Worm (Caenorhabditis elegans) whole organism, L2 larva: ENCODE measurements around the gene F19G12.4.

Experiments
- F13H6.1 ChIP-seq: sonication (generic microtip); optimal IDR thresholded peaks from 2 replicates; lab custom pipeline; 2016; ENCODE audit warnings: missing genetic modification characterization, missing compliant biosample characterization
- R02D3.7 ChIP-seq: fragments of 150-350 bp; optimal IDR thresholded peaks from 2 replicates; lab custom pipeline; 2014; ENCODE audit warnings: missing biosample characterization, missing genetic modification characterization
- aly-2 ChIP-seq: fragments of 150-350 bp; optimal IDR thresholded peaks from 2 replicates; lab custom pipeline; 2014; ENCODE audit warnings: missing biosample characterization, missing genetic modification characterization
- blmp-1 ChIP-seq: sonication (generic microtip); optimal IDR thresholded peaks from 2 replicates; lab custom pipeline; 2017; ENCODE audit warnings: missing genetic modification characterization, mild to moderate bottlenecking, missing compliant biosample characterization, antibody characterized with exemption, moderate library complexity; ENCODE audit not compliant: insufficient read depth
- ceh-16 ChIP-seq: fragments of 150-350 bp; optimal IDR thresholded peaks from 2 replicates; lab custom pipeline; 2014; ENCODE audit warnings: missing biosample characterization, missing genetic modification characterization
- ceh-82 ChIP-seq: fragments of 150-350 bp; optimal IDR thresholded peaks from 2 replicates; lab custom pipeline; 2014; ENCODE audit warnings: missing biosample characterization, missing genetic modification characterization
- crh-2 ChIP-seq: sonication (generic microtip); optimal IDR thresholded peaks from 2 replicates; lab custom pipeline; 2017; ENCODE audit warnings: missing biosample characterization, missing genetic modification characterization
- dmd-4 ChIP-seq: sonication (generic microtip); optimal IDR thresholded peaks from 2 replicates; lab custom pipeline; 2017; ENCODE audit warnings: missing biosample characterization, missing genetic modification characterization
- egl-27 ChIP-seq: sonication (generic microtip); optimal IDR thresholded peaks from 3 replicates; lab custom pipeline; 2017; ENCODE audit warnings: missing biosample characterization, missing genetic modification reagents, missing genetic modification characterization
- elt-1 ChIP-seq: fragments of 150-350 bp; optimal IDR thresholded peaks from 2 replicates; lab custom pipeline; 2014; ENCODE audit warnings: missing biosample characterization, missing genetic modification characterization
- elt-3 ChIP-seq: sonication (generic microtip); optimal IDR thresholded peaks from 2 replicates; lab custom pipeline; 2017; ENCODE audit warnings: missing biosample characterization, missing genetic modification characterization
- fos-1 ChIP-seq: fragments of 150-350 bp; optimal IDR thresholded peaks from 2 replicates; lab custom pipeline; 2014; ENCODE audit warnings: missing biosample characterization, missing genetic modification characterization
- gmeb-1 ChIP-seq: fragments of 150-350 bp; optimal IDR thresholded peaks from 2 replicates; lab custom pipeline; 2014; ENCODE audit warnings: missing biosample characterization, missing genetic modification characterization
- lin-13 ChIP-seq: fragments of 150-350 bp; optimal IDR thresholded peaks from 2 replicates; lab custom pipeline; 2014; ENCODE audit warnings: missing biosample characterization, missing genetic modification reagents, missing genetic modification characterization
- lsy-2 ChIP-seq, 2 experiments: fragments of 150-350 bp in 1 of 2; sonication (generic microtip) in 1 of 2; optimal IDR thresholded peaks; 2 replicates each; lab custom pipeline; 2014 to 2017; ENCODE audit warnings: missing biosample characterization in 2 of 2, missing genetic modification characterization in 2 of 2
- mab-5 ChIP-seq: fragments of 150-350 bp; optimal IDR thresholded peaks from 2 replicates; lab custom pipeline; 2014; ENCODE audit warnings: missing biosample characterization, missing genetic modification characterization
- mdl-1 ChIP-seq, 2 experiments: fragments of 150-350 bp in 1 of 2; sonication (generic microtip) in 1 of 2; optimal IDR thresholded peaks; 2 replicates each; lab custom pipeline; 2017; ENCODE audit warnings: missing biosample characterization in 2 of 2, missing genetic modification characterization in 2 of 2
- nhr-12 ChIP-seq: fragments of 150-350 bp; optimal IDR thresholded peaks from 2 replicates; lab custom pipeline; 2014; ENCODE audit warnings: missing biosample characterization, missing genetic modification characterization
- nhr-129 ChIP-seq: fragments of 150-350 bp; optimal IDR thresholded peaks from 2 replicates; lab custom pipeline; 2014; ENCODE audit warnings: missing biosample characterization, missing genetic modification characterization
- nhr-237 ChIP-seq: fragments of 150-350 bp; optimal IDR thresholded peaks from 2 replicates; lab custom pipeline; 2014; ENCODE audit warnings: missing biosample characterization, missing genetic modification characterization
- nhr-25 ChIP-seq: fragments of 150-350 bp; sonication (generic microtip); optimal IDR thresholded peaks from 3 replicates; lab custom pipeline; 2014; ENCODE audit warnings: missing biosample characterization, missing genetic modification characterization
- nhr-6 ChIP-seq: fragments of 150-350 bp; optimal IDR thresholded peaks from 2 replicates; lab custom pipeline; 2014; ENCODE audit warnings: missing biosample characterization, missing genetic modification characterization
- peb-1 ChIP-seq: fragments of 150-350 bp; optimal IDR thresholded peaks from 2 replicates; lab custom pipeline; 2014; ENCODE audit warnings: missing biosample characterization, missing genetic modification characterization
- sem-4 ChIP-seq: fragments of 150-350 bp; optimal IDR thresholded peaks from 2 replicates; lab custom pipeline; 2014; ENCODE audit warnings: missing biosample characterization, missing genetic modification reagents, missing genetic modification characterization
- skn-1 ChIP-seq: sonication (generic microtip); optimal IDR thresholded peaks from 2 replicates; lab custom pipeline; 2017; ENCODE audit warnings: missing biosample characterization, missing genetic modification characterization
- sma-3 ChIP-seq: sonication (generic microtip); optimal IDR thresholded peaks from 2 replicates; lab custom pipeline; 2016; ENCODE audit warnings: missing genetic modification reagents, missing genetic modification characterization, missing compliant biosample characterization
- sma-9 ChIP-seq, 2 experiments: fragments of 150-350 bp in 1 of 2; sonication (generic microtip) in 1 of 2; optimal IDR thresholded peaks; 2 replicates each; lab custom pipeline; 2014 to 2016; ENCODE audit warnings: missing genetic modification characterization in 2 of 2, mild to moderate bottlenecking in 1 of 2, missing biosample characterization in 1 of 2, missing compliant biosample characterization in 1 of 2, missing genetic modification reagents in 1 of 2, moderate library complexity in 1 of 2
- snpc-4 ChIP-seq: fragments of 150-350 bp; optimal IDR thresholded peaks from 2 replicates; lab custom pipeline; 2014; ENCODE audit warnings: missing biosample characterization, missing genetic modification characterization
- unc-39 ChIP-seq: fragments of 150-350 bp; optimal IDR thresholded peaks from 2 replicates; lab custom pipeline; 2014; ENCODE audit warnings: missing biosample characterization, missing genetic modification characterization
- unc-62 ChIP-seq: fragments of 150-350 bp; optimal IDR thresholded peaks from 2 replicates; lab custom pipeline; 2014; ENCODE audit warnings: missing biosample characterization, missing genetic modification reagents, missing genetic modification characterization
- zag-1 ChIP-seq: fragments of 150-350 bp; optimal IDR thresholded peaks from 2 replicates; lab custom pipeline; 2014; ENCODE audit warnings: missing biosample characterization, missing genetic modification characterization
- ztf-1 ChIP-seq: fragments of 200-800 bp; sonication (Bioruptor generic); conservative IDR thresholded peaks from 2 replicates; pipeline ENCODE4 v1.3.6; 2022; ENCODE audit warnings: missing genetic modification characterization, missing compliant biosample characterization
- ztf-11 ChIP-seq: sonication (generic microtip); optimal IDR thresholded peaks from 2 replicates; lab custom pipeline; 2017; ENCODE audit warnings: missing biosample characterization, missing genetic modification characterization

Gene F19G12.4

ce11 chrX:1416776-1417354 lies at the start of gene F19G12.4, which contains the start of gene F19G12.8:
TSS of gene F19G12.4 (plus strand) at chrX:1417304.
TSS of gene F19G12.8 (plus strand) at chrX:1417320.
- TF ChIP-seq ceh-16 (tag; lab: Kevin White, UChicago) (no peak), F13H6.1 (tag; lab: Kevin White, UChicago) (no peak), lin-13 (no peak), elt-1 (no peak), nhr-129 (tag; lab: Kevin White, UChicago) (no peak), nhr-25 (tag; lab: Kevin White, UChicago) (no peak), nhr-12 (tag; lab: Kevin White, UChicago) (no peak), R02D3.7 (tag; lab: Kevin White, UChicago) (no peak), skn-1 (peak; percentile 27), blmp-1 (tag; lab: Kevin White, UChicago) (no peak), unc-62 (no peak), crh-2 (tag; lab: Kevin White, UChicago) (peak; percentile 2), fos-1 (tag; lab: Kevin White, UChicago) (peak; percentile 37), snpc-4 (tag; lab: Kevin White, UChicago) (no peak), sma-3 (no peak), sma-9 (GFP tag; optimal IDR thresholded peaks at IDR 0.05; lab: Kevin White, UChicago) (no peak), sma-9 (tag; optimal IDR thresholded peaks at IDR 0.05; lab: Kevin White, UChicago) (no peak)

DNA sequence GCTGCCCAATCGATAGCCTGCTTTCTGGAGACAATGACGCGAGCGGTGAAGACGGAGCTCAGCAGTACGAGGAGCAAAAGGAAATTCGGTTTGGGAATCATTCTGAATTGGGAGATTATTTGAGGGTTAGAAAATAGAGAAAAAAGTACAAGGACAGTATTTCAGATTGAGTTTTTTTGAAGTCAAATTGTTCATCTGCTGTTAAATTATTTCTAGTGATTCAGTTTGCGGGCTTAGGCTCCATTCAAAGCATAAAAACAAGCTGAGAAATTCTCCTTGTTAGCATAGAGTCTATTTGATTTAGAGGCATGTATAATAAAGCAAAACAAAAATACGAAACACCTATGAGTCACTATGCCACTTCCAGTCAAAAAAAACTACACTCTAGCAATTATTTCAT lies 49.7 kb upstream of the F19G12.4 start, which contains the start of gene dgn-2:
TSS of gene dgn-2 (minus strand) at position 101 of the 400 bp plus-strand sequence.
- TF ChIP-seq nhr-6 (tag; lab: Kevin White, UChicago) (no peak), elt-1 (no peak), elt-3 (tag; lab: Kevin White, UChicago) (no peak), ztf-1 (GFP tag; lab: Robert Waterston, UW) (no peak), peb-1 (tag; lab: Kevin White, UChicago) (no peak), unc-39 (tag; lab: Kevin White, UChicago) (no peak), crh-2 (tag; lab: Kevin White, UChicago) (no peak), lin-13 (no peak), ztf-11 (tag; lab: Kevin White, UChicago) (no peak), zag-1 (no peak), sma-9 (GFP tag; optimal IDR thresholded peaks at IDR 0.05; lab: Kevin White, UChicago) (no peak), sma-9 (tag; optimal IDR thresholded peaks at IDR 0.05; lab: Kevin White, UChicago) (no peak), mab-5 (no peak), aly-2 (tag; lab: Kevin White, UChicago) (no peak), blmp-1 (tag; lab: Kevin White, UChicago) (no peak), egl-27 (tag; lab: Kevin White, UChicago) (no peak), lsy-2 (tag; optimal IDR thresholded peaks at IDR 0.05; lab: Kevin White, UChicago) (no peak), nhr-237 (tag; lab: Kevin White, UChicago) (no peak), dmd-4 (tag; lab: Kevin White, UChicago) (no peak)

DNA sequence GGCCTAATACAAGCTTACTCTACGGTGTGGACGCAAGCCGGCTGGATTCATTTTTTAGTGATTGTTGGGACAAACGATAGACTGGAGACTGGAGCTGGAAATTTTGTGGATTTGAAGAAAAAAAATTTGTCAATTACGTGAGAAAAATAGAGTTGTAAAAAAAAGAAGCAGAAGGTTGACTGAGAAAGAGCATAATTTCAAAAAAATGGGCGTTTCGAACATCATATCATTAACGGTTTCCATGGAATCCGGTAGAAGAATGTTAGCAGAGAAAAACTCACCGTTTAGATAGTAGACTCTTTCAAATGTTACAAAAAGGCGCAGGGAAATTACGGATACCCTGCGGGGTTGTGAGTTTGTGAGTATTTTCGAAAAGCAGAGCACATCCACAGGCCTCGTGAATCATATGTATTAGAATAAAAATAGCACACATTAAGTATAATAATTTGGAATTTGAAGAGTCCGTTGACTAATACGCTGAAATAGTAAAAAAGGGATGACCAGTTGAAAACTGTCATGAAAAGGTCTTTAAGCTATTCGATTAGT lies 46.3 kb upstream of the F19G12.4 start, which contains the start of gene F56C3.7:
TSS of gene F56C3.7 (minus strand) at position 51 of the 546 bp plus-strand sequence.
- TF ChIP-seq gmeb-1 (peak; percentile 4), sem-4 (no peak)

ce11 chrX:1371688-1372087 lies 45.4 kb upstream of the F19G12.4 start, which contains the start of gene fbxa-190:
TSS of gene fbxa-190 (plus strand) at chrX:1372012.
- no peak for TF ChIP-seq sma-3
- TF ChIP-seq F13H6.1 (tag; lab: Kevin White, UChicago), result no peak
- TF ChIP-seq lin-13, result no peak
- no peak for TF ChIP-seq lsy-2 (tag; optimal IDR thresholded peaks at IDR 0.05; lab: Kevin White, UChicago)
- no peak for TF ChIP-seq ztf-1 (GFP tag; lab: Robert Waterston, UW)
- no peak for TF ChIP-seq mdl-1 (tag; optimal IDR thresholded peaks at IDR 0.05; lab: Kevin White, UChicago)
- no peak for TF ChIP-seq ceh-82 (tag; lab: Kevin White, UChicago)
- TF ChIP-seq fos-1 (tag; lab: Kevin White, UChicago), result peak; percentile 72
- peak; percentile 49 for TF ChIP-seq sma-9 (GFP tag; optimal IDR thresholded peaks at IDR 0.05; lab: Kevin White, UChicago)
- no peak for TF ChIP-seq sma-9 (tag; optimal IDR thresholded peaks at IDR 0.05; lab: Kevin White, UChicago)
- TF ChIP-seq sem-4, result no peak
